Fruit fly (Drosophila melanogaster) whole organism, larva: Measurements from ENCODE around the gene Neurl4.
A peak's percentile ranks its signal among the peaks of the same experiment; 100 is the strongest.

Experiments used
- noc ChIP-seq: fragments of 200-800 bp; sonication (Bioruptor generic); optimal IDR thresholded peaks from 3 replicates; lab custom pipeline; 2019; ENCODE audit warnings: missing biosample characterization, mild to moderate bottlenecking, missing genetic modification characterization, moderate library complexity

The Neurl4 gene

DNA sequence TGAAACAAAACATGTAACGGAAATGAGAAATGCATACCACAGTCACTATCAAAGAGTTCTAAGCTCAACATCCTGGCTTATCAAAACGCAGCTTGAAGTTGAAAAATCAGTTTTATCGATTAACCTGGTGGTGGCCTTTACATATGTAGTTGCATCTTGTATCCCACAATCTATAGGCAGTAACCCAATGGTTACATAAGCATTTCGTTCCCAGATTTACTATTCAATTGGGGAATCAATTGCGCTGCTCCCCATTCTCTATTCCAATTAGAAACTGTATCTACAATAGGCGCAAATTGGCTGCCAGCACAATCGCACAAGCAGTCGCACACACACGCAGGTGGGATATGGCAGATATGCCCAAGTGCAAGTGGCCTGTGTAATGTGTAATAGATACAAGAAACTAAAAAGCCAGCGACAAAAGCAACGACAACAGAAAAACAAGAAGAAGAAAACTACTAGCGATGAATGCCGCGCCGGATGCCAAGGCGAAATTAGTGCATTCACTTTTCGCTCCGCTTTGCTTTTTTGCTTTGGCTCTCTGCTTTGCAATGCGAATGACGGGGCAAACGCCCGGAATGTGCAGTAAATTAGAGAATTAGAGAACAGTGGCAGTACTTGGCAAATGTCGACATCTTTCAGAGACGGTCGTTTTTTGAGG lies 43.9 kb downstream of the Neurl4 start:
- no peak for TF ChIP-seq noc (tag; lab: Kevin White, UChicago)

DNA sequence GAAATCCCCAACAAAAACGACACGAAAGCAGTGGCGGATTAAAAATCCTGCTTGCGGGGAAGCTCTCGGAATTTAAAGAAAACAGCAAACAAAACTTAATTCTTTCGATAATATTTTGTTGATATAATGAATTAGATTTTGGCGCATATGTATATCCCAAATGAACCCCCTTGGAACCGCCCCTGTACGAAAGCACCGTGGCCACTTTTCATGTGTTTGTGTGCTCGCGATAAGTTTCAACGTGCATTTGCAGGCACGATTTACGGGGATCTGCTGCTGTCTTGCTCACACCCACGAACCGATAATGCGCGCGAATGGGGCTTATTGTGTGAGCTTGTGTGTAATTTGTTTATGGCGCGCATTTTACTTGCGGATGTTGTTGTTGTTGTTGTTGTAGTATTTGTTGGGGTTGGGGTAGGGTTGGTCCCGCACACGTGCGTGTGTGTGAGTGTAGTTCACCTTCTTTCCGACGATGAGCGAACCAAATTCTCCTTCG lies 44.7 kb downstream of the Neurl4 start:
- TF ChIP-seq noc (tag; lab: Kevin White, UChicago) = peak; percentile 96

DNA sequence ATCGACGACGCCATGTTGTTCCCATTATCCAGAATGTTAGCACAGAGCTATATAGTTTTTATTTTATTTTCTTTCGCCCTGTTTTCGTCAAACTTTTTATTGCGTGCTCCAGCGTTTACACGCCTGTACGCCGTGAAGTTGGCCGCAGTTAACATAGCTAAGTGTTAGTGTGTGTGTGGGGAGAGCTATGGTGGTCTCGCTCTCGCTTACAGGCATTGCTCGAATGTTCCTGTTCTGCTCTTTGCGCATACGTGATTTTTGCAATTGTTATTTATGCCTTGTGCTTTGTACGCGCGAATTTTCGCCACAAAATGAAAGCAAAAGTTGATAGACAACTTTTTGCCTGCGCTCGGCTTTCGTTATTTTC lies 45.7 kb downstream of the Neurl4 start:
- no peak for TF ChIP-seq noc (tag; lab: Kevin White, UChicago)

DNA sequence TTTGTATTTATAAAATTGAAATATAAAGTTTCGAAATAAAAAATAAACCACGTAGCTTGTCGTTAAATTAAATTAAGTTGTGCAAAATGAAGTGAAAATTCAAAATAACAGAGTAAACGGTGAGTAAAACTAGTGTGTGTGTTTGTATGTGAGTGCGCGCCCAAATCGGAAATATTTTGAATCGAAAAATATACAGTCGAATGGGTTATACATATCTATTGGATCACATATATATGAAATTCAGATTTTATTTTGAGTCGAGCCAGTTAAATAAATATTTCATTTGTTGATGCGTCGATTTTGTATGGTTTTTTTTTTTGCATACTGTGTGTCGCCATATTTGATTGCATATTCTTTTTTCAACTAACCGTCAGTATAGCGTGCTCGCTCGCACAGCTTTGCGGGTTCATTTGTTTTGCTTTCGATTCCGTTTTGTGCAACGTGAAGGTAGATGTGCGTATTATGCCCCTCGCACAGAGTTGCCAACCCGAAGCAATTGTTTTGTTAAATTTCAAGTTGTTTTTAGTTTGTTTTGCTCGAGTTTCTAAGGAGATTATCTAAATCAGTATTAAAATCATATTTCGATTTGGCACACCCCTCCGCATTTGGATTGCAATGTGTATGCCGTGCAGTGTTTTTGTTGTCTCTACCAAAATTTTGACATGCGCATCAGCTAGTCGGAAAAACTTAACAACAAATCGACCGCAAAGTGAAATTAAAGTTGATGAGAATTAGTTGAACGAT lies 46.2 kb downstream of the Neurl4 start:
- TF ChIP-seq noc (tag; lab: Kevin White, UChicago) = peak; percentile 23

DNA sequence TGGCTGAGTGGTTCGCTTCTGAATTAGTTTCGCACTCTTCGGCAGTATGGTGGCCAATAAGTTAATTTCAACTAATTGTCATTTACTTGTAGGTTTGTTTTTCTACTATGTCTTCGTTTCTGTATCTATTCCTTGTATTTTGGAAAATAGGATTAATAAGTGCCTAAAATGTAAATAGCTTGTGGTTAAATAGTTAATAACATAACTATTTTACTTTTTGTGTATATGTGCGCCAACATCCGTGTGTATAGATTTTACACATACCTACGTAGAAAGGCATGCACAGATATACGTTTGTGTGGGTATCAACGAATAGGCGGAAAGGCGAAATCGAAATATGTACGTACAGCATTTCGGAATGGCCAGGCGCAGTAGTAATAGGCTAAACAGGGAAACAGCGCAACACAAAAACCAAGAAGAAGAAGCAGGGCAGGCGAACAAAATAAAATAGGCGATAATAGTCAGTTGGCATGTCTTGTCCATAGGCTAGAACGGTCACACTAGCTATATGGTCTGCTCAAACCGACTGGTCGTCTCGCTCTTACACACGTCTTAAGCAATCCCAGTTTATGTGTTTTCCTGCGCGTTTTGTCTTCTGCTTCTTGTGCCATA lies 47.1 kb downstream of the Neurl4 start:
- no peak for TF ChIP-seq noc (tag; lab: Kevin White, UChicago)

DNA sequence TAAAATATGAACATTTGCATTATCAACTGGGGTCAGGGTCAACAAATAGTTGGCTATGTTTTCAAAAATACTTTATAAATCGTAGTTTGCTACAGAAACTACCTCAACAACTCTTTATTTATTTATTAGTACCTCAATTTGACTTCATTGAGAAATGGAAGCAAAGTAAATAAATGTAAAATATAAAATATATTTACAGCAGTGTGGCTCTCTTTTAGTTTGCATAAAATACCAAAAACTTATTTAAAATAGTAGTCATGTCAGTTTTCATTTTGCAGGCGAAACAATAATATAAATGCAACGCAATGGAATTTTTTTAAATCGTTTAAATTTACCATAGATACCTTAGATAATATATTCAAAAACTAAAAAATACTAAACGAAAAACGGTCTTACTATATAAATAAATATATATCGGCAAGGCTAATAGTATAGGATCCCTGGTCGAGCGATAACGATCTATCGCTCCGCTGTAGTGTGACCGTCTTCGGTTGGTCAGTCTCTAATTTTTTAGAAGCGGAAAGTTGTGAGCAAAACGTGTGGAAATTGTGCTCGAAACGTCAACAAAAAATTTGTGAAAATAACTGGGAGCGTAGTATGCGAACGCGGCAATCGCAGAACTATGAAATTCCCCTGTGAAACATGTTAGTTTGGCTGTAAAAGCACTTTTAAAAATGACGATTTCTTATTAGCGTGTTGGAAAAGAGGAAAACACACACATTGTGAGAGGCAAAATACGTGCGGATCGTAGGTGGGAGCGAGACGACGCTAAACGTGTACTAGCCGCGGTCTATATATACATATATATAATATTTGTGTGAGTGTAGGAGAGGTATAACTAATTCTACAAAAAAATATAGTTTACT lies 47.8 kb downstream of the Neurl4 start, which contains the start of the genes Nprl3 and upSET:
TSS of gene Nprl3 (minus strand) at position 223 of the 866 bp plus-strand sequence.
TSS of gene upSET (plus strand) at position 470 of the 866 bp plus-strand sequence.
- TF ChIP-seq noc (tag; lab: Kevin White, UChicago) = peak; percentile 4

DNA sequence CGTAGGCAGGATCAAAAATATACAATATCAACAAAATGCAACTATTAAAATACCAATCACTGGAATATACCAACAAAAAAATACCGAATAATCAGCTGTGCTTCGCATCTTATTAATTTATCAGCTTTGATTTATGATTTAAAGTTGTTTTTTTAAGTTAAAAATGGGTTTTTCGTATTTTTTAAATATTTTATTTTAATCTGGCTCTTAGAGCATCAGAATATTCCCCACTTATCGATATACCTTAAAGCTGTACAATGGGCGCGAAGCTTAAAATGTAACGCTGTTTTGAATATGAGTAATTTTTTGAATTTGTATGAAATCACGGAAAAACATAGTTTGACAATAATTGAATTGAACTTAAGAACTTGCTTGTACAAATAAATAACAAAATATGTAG lies 50.5 kb downstream of the Neurl4 start, which contains the start of gene CG17359:
TSS of gene CG17359 (minus strand) at position 48 of the 400 bp plus-strand sequence.
- no peak for TF ChIP-seq noc (tag; lab: Kevin White, UChicago)

DNA sequence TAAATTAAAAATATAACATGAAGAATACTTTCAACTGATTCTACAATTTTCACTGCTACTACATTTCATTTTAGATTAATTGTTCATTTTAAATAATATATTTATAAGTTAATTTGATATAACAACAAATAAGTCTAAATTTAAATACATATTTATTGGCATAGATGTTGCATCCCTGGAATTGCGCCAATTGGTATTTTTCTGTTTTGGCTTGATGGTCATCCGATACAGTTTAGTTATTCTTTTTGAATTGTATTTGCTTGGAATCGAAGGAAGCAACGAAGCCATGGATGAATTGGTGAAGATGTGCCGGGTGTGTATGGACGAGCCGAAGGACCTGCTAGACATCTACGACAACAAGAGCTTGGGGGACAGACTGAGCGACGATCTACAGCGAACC lies 52.7 kb downstream of the Neurl4 start, which contains the start of gene CG17361:
TSS of gene CG17361 (plus strand) at position 200 of the 400 bp plus-strand sequence.
- no peak for TF ChIP-seq noc (tag; lab: Kevin White, UChicago)

DNA sequence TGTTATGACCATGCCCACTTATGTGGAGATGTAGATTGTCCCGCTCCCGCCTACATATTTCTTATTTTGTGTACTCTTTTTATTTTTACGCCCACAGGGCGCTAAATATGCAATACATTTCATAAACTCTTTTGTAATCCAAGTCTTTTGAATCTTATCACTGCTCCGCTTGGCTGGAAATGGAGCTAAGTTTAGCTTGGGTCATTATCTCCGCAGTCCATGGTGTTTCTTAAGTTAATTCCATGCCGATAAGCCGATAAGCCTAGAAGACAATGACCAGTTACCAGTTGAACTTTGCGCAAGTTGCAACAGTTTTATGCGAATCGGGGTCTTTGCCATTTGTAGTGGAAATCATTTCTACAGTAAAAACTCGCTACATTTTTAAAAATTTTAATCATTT lies 53.3 kb downstream of the Neurl4 start:
- no peak for TF ChIP-seq noc (tag; lab: Kevin White, UChicago)

DNA sequence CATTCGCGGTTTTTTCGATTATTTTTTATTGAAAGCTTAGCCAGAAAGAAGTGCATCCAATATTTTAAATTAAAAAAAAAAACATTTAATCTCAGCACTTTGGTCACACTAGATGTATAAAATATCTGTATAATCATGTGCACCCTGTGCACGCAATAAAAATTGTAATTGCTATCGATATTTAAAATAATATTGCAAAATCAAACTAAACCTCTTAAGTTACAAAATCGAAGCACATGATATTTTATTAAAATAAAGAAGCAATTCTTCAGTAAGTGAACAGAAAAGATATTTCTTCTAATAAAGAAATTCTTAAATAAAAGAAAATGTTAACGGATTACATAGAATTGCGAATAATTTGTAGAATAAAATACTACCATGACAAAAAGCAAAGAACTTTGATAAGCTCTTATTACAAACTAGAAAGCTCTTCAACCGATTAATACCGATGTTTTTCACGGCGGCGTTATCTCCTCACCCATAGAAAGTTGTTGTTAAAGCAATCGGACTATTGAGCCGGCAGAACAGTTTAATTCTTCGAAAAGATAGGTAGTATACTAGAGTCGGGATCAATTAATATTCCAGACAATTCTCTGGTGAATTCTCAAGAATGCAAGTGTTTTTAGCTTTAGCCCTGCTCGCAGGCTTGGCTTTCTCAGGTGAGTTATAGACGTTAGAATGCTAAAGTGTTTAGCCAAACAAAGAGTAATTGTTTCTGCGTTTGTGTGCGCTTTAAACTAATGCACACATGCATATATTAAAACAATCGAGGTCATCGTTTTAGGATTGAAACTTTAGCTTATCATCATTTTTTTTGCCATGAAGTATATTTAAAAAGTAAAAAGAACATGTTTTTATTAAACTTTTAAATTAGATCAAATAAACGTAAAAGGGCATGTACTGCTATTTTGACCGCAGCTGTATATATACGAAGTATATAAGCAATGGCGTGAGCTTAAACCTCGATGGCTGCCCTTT lies 55.7 kb downstream of the Neurl4 start, which contains the start of gene CtsK1:
TSS of gene CtsK1 (plus strand) at position 490 of the 978 bp plus-strand sequence.
- TF ChIP-seq noc (tag; lab: Kevin White, UChicago) = peak; percentile 55
